Worm (Caenorhabditis elegans) whole organism, young adult: ENCODE measurements around the gene Y75B8A.31.

ENCODE experiments used
- F33H1.4 ChIP-seq: fragments of 200-800 bp; sonication (Bioruptor generic); IDR thresholded peaks from 2 replicates; pipeline ENCODE4 v1.3.6; 2022; ENCODE audit warnings: missing genetic modification reagents, missing genetic modification characterization, missing compliant biosample characterization
- F37B4.10 ChIP-seq: fragments of 200-800 bp; sonication (Bioruptor generic); IDR thresholded peaks from 2 replicates; pipeline ENCODE4 v1.3.6; 2022; ENCODE audit warnings: missing genetic modification characterization, missing compliant biosample characterization
- F39B2.1 ChIP-seq: fragments of 200-800 bp; sonication (Bioruptor generic); IDR thresholded peaks from 2 replicates; pipeline ENCODE4 v1.3.6; 2022; ENCODE audit warnings: missing genetic modification reagents, missing genetic modification characterization, missing compliant biosample characterization
- F49E8.2 ChIP-seq: sonication (generic microtip); optimal IDR thresholded peaks from 3 replicates; lab custom pipeline; 2017; ENCODE audit warnings: missing genetic modification characterization, mild to moderate bottlenecking, missing compliant biosample characterization, antibody characterized with exemption, moderate library complexity; ENCODE audit not compliant: insufficient read depth
- F52B5.7 ChIP-seq: sonication (generic microtip); optimal IDR thresholded peaks from 2 replicates; lab custom pipeline; 2016; ENCODE audit warnings: mild to moderate bottlenecking, missing genetic modification characterization, missing compliant biosample characterization
- T07F8.4 ChIP-seq: sonication (generic microtip); optimal IDR thresholded peaks from 2 replicates; lab custom pipeline; 2016; ENCODE audit warnings: mild to moderate bottlenecking, missing genetic modification characterization, moderate library complexity, missing compliant biosample characterization
- T26A5.8 ChIP-seq: sonication (generic microtip); optimal IDR thresholded peaks from 2 replicates; lab custom pipeline; 2016; ENCODE audit warnings: missing genetic modification characterization, missing compliant biosample characterization
- Y53G8AR.9 ChIP-seq: fragments of 200-800 bp; sonication (Bioruptor generic); conservative IDR thresholded peaks from 2 replicates; pipeline ENCODE4 v1.3.6; 2022; ENCODE audit warnings: missing genetic modification reagents, missing genetic modification characterization, missing compliant biosample characterization
- Y95B8A.8 ChIP-seq: fragments of 200-800 bp; sonication (Bioruptor generic); IDR thresholded peaks from 2 replicates; pipeline ENCODE4 v1.3.6; 2022; ENCODE audit warnings: missing genetic modification reagents, missing genetic modification characterization, missing compliant biosample characterization
- ama-1 ChIP-seq, 3 experiments: fragments of 150-350 bp in 1 of 3; sonication (generic microtip) in 2 of 3; optimal IDR thresholded peaks; 2 replicates each; lab custom pipeline; 2014 to 2018; ENCODE audit warnings: missing biosample characterization in 2 of 3, missing genetic modification characterization in 2 of 3, missing genetic modification reagents in 2 of 3
- attf-6 ChIP-seq: fragments of 200-800 bp; sonication (Bioruptor generic); IDR thresholded peaks from 2 replicates; pipeline ENCODE4 v1.3.6; 2022; ENCODE audit warnings: missing genetic modification reagents, missing genetic modification characterization, missing compliant biosample characterization
- bed-2 ChIP-seq: fragments of 200-800 bp; sonication (Bioruptor generic); IDR thresholded peaks from 2 replicates; pipeline ENCODE4 v1.3.6; 2022; ENCODE audit warnings: missing genetic modification reagents, missing genetic modification characterization, missing compliant biosample characterization
- cebp-1 ChIP-seq, 2 experiments: fragments of 200-800 bp in 1 of 2; sonication (Bioruptor generic) in 1 of 2; sonication (generic microtip) in 1 of 2; IDR thresholded peaks in 1 of 2; optimal IDR thresholded peaks in 1 of 2; 2 replicates each; pipeline versions ENCODE4 v1.3.6 to Lab custom; 2017 to 2022; ENCODE audit warnings: missing compliant biosample characterization in 2 of 2, missing genetic modification characterization in 2 of 2, mild to moderate bottlenecking in 1 of 2, missing genetic modification reagents in 1 of 2, moderate library complexity in 1 of 2
- cebp-2 ChIP-seq: fragments of 200-800 bp; sonication (Bioruptor generic); IDR thresholded peaks from 2 replicates; pipeline ENCODE4 v1.3.6; 2022; ENCODE audit warnings: missing genetic modification characterization, missing compliant biosample characterization
- ceh-79 ChIP-seq: sonication (generic microtip); optimal IDR thresholded peaks from 2 replicates; lab custom pipeline; 2017; ENCODE audit warnings: mild to moderate bottlenecking, missing genetic modification characterization, missing compliant biosample characterization
- ceh-91 ChIP-seq: fragments of 200-800 bp; sonication (Bioruptor generic); IDR thresholded peaks from 2 replicates; pipeline ENCODE4 v1.3.6; 2022; ENCODE audit warnings: missing genetic modification reagents, missing genetic modification characterization, missing compliant biosample characterization
- chd-7 ChIP-seq: sonication (generic microtip); optimal IDR thresholded peaks from 2 replicates; lab custom pipeline; 2016; ENCODE audit warnings: mild to moderate bottlenecking, missing genetic modification characterization, moderate library complexity, missing compliant biosample characterization
- dox-1 ChIP-seq: fragments of 200-800 bp; sonication (Bioruptor generic); IDR thresholded peaks from 2 replicates; pipeline ENCODE4 v1.3.6; 2022; ENCODE audit warnings: missing genetic modification reagents, missing genetic modification characterization, missing compliant biosample characterization
- dpff-1 ChIP-seq: sonication (generic microtip); optimal IDR thresholded peaks from 2 replicates; lab custom pipeline; 2017; ENCODE audit warnings: mild to moderate bottlenecking, missing genetic modification characterization, missing compliant biosample characterization
- egl-44 ChIP-seq: fragments of 200-800 bp; sonication (Bioruptor generic); IDR thresholded peaks from 2 replicates; pipeline ENCODE4 v1.3.6; 2022; ENCODE audit warnings: missing genetic modification reagents, missing genetic modification characterization, missing compliant biosample characterization
- egrh-3 ChIP-seq: fragments of 200-800 bp; sonication (Bioruptor generic); IDR thresholded peaks from 2 replicates; pipeline ENCODE4 v1.3.6; 2022; ENCODE audit warnings: missing genetic modification reagents, missing genetic modification characterization, missing compliant biosample characterization
- him-1 ChIP-seq: sonication (generic microtip); optimal IDR thresholded peaks from 2 replicates; lab custom pipeline; 2016; ENCODE audit warnings: missing genotype, missing genetic modification reagents, missing genetic modification characterization, missing compliant biosample characterization
- hlh-26 ChIP-seq: fragments of 200-800 bp; sonication (Bioruptor generic); conservative IDR thresholded peaks from 2 replicates; pipeline ENCODE4 v1.3.6; 2022; ENCODE audit warnings: missing genetic modification reagents, missing genetic modification characterization, missing compliant biosample characterization
- hmg-20 ChIP-seq: fragments of 200-800 bp; sonication (Bioruptor generic); IDR thresholded peaks from 2 replicates; pipeline ENCODE4 v1.3.6; 2022; ENCODE audit warnings: missing genetic modification reagents, missing genetic modification characterization, missing compliant biosample characterization
- hsf-1 ChIP-seq: fragments of 200-800 bp; sonication (Bioruptor generic); IDR thresholded peaks from 2 replicates; pipeline ENCODE4 v1.3.6; 2022; ENCODE audit warnings: missing genetic modification reagents, missing genetic modification characterization, missing compliant biosample characterization
- let-526 ChIP-seq: fragments of 200-800 bp; sonication (Bioruptor generic); IDR thresholded peaks from 2 replicates; pipeline ENCODE4 v1.3.6; 2022; ENCODE audit warnings: missing genetic modification reagents, missing genetic modification characterization, missing compliant biosample characterization
- lir-1 ChIP-seq: fragments of 200-800 bp; sonication (Bioruptor generic); conservative IDR thresholded peaks from 2 replicates; pipeline ENCODE4 v1.3.6; 2022; ENCODE audit warnings: missing genetic modification reagents, missing genetic modification characterization, missing compliant biosample characterization
- madf-10 ChIP-seq: sonication (generic microtip); optimal IDR thresholded peaks from 2 replicates; lab custom pipeline; 2016; ENCODE audit warnings: mild to moderate bottlenecking, missing genetic modification characterization, missing compliant biosample characterization
- madf-6 ChIP-seq: fragments of 200-800 bp; sonication (Bioruptor generic); IDR thresholded peaks from 2 replicates; pipeline ENCODE4 v1.3.6; 2022; ENCODE audit warnings: missing genetic modification reagents, missing genetic modification characterization, missing compliant biosample characterization
- mcd-1 ChIP-seq: fragments of 200-800 bp; sonication (Bioruptor generic); IDR thresholded peaks from 2 replicates; pipeline ENCODE4 v1.3.6; 2022; ENCODE audit warnings: missing genetic modification reagents, missing genetic modification characterization, missing compliant biosample characterization
- mes-4 ChIP-seq: sonication (generic microtip); optimal IDR thresholded peaks from 2 replicates; lab custom pipeline; 2016; ENCODE audit warnings: missing genotype, missing genetic modification characterization, missing compliant biosample characterization
- nhr-120 ChIP-seq: fragments of 200-800 bp; sonication (Bioruptor generic); IDR thresholded peaks from 2 replicates; pipeline ENCODE4 v1.3.6; 2022; ENCODE audit warnings: missing genetic modification characterization, missing compliant biosample characterization
- nhr-179 ChIP-seq: sonication (generic microtip); optimal IDR thresholded peaks from 2 replicates; lab custom pipeline; 2016; ENCODE audit warnings: mild to moderate bottlenecking, missing genetic modification characterization, missing compliant biosample characterization
- nhr-90 ChIP-seq: sonication (generic microtip); optimal IDR thresholded peaks from 2 replicates; lab custom pipeline; 2016; ENCODE audit warnings: missing genotype, mild to moderate bottlenecking, missing genetic modification characterization, missing compliant biosample characterization
- rcor-1 ChIP-seq: fragments of 200-800 bp; sonication (Bioruptor generic); IDR thresholded peaks from 2 replicates; pipeline ENCODE4 v1.3.6; 2022; ENCODE audit warnings: missing genetic modification reagents, missing genetic modification characterization, missing compliant biosample characterization
- sdz-38 ChIP-seq: sonication (generic microtip); optimal IDR thresholded peaks from 2 replicates; lab custom pipeline; 2016; ENCODE audit warnings: missing genotype, missing genetic modification characterization, missing compliant biosample characterization
- sea-2 ChIP-seq: fragments of 200-800 bp; sonication (Bioruptor generic); IDR thresholded peaks from 2 replicates; pipeline ENCODE4 v1.3.6; 2022; ENCODE audit warnings: missing genetic modification characterization, missing compliant biosample characterization
- snpc-1.3 ChIP-seq: sonication (generic microtip); optimal IDR thresholded peaks from 2 replicates; lab custom pipeline; 2017; ENCODE audit warnings: missing genetic modification characterization, mild to moderate bottlenecking, missing compliant biosample characterization, antibody characterized with exemption, moderate library complexity, missing genotype, missing genetic modification reagents; ENCODE audit not compliant: insufficient read depth
- unc-62 ChIP-seq: fragments of 150-350 bp; optimal IDR thresholded peaks from 2 replicates; lab custom pipeline; 2014; ENCODE audit warnings: missing biosample characterization, missing genetic modification reagents, missing genetic modification characterization
- ztf-18 ChIP-seq: sonication (generic microtip); optimal IDR thresholded peaks from 2 replicates; lab custom pipeline; 2016; ENCODE audit warnings: missing genotype, mild to moderate bottlenecking, missing genetic modification characterization, missing compliant biosample characterization
- ztf-22 ChIP-seq: fragments of 200-800 bp; sonication (Bioruptor generic); optimal IDR thresholded peaks from 2 replicates; lab custom pipeline; 2018; ENCODE audit warnings: mild to moderate bottlenecking, missing genetic modification characterization, moderate library complexity, missing compliant biosample characterization
- ztf-3 ChIP-seq: fragments of 200-800 bp; sonication (Bioruptor generic); optimal IDR thresholded peaks from 2 replicates; lab custom pipeline; 2018; ENCODE audit warnings: mild to moderate bottlenecking, missing genetic modification characterization, missing compliant biosample characterization

The Y75B8A.31 gene

ce11 chrIII:12399709-12400108 is 48.3 kb downstream of the Y75B8A.31 start (continued):
- TF ChIP-seq ceh-79 (tag; lab: Kevin White, UChicago) (no peak), T07F8.4 (peak; percentile 11), bed-2 (GFP tag; lab: Robert Waterston, UW) (no peak), ztf-22 (no peak), dpff-1 (no peak), mcd-1 (peak; percentile 45), ama-1 (optimal IDR thresholded peaks at IDR 0.05; lab: Kevin White, UChicago) (no peak), ama-1 (GFP tag; optimal IDR thresholded peaks at IDR 0.05; lab: Kevin White, UChicago) (no peak), hmg-20 (GFP tag; lab: Robert Waterston, UW) (peak; percentile 50; the same call in 1 of the 2 replicates), snpc-1.3 (tag; lab: Kevin White, UChicago) (no peak), egl-44 (GFP tag; lab: Robert Waterston, UW) (no peak), sdz-38 (no peak), F49E8.2 (tag; lab: Kevin White, UChicago) (no peak), F37B4.10 (GFP tag; lab: Robert Waterston, UW) (no peak), nhr-120 (GFP tag; lab: Robert Waterston, UW) (no peak), attf-6 (no peak), ceh-91 (GFP tag; lab: Robert Waterston, UW) (no peak), nhr-179 (tag; lab: Kevin White, UChicago) (no peak), nhr-90 (tag; lab: Kevin White, UChicago) (peak; percentile 49), ztf-18 (tag; lab: Kevin White, UChicago) (peak; percentile 7), cebp-2 (GFP tag; lab: Robert Waterston, UW) (no peak), hlh-26 (GFP tag; lab: Robert Waterston, UW) (no peak), madf-10 (tag; lab: Kevin White, UChicago) (no peak), sea-2 (no peak), dox-1 (peak; percentile 54), egrh-3 (GFP tag; lab: Robert Waterston, UW) (no peak), mes-4 (tag; lab: Kevin White, UChicago) (peak; percentile 5), Y95B8A.8 (GFP tag; lab: Robert Waterston, UW) (no peak), hsf-1 (GFP tag; lab: Robert Waterston, UW) (no peak), chd-7 (tag; lab: Kevin White, UChicago) (peak; percentile 55), rcor-1 (GFP tag; lab: Robert Waterston, UW) (no peak), him-1 (tag; lab: Kevin White, UChicago) (peak; percentile 15), F52B5.7 (tag; lab: Kevin White, UChicago) (peak; percentile 1), cebp-1 (GFP tag; IDR thresholded peaks at IDR 0.05; lab: Robert Waterston, UW) (no peak), cebp-1 (tag; optimal IDR thresholded peaks at IDR 0.05; lab: Kevin White, UChicago) (peak; percentile 48), T26A5.8 (tag; lab: Kevin White, UChicago) (no peak), Y53G8AR.9 (GFP tag; lab: Robert Waterston, UW) (no peak), unc-62 (GFP tag; lab: Kevin White, UChicago) (no peak), lir-1 (no peak), F33H1.4 (GFP tag; lab: Robert Waterston, UW) (no peak), F39B2.1 (GFP tag; lab: Robert Waterston, UW) (no peak), ztf-3 (no peak), madf-6 (GFP tag; lab: Robert Waterston, UW) (peak; percentile 28; the same call in 1 of the 2 replicates), let-526 (GFP tag; lab: Robert Waterston, UW) (no peak)
- TF ChIP-seq, all 124 proteins: peak for 34
